Fruit fly (Drosophila melanogaster): ENCODE results near the gene CG14506.

The CG14506 gene

DNA sequence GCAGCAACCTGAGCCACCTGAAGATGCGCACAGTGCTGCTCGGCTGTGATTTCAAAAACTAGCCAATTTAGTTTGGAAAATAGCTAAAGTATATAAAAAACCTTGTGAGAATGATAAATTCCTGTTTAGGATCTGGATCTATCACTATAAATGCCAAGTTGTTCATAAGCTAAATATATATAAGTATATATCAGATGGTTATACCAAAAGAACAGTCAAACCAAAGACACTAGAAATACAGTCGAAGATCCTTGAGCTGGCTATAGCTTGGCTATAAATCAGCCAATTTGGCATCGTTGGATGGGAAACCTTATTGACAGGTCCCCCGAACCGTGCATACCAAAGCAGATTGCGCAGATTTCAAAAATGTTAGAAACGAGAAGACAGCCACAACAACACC is 33.7 kb downstream of the CG14506 start:
- TF ChIP-seq CG17801 (GFP tag; optimal IDR thresholded peaks at IDR 0.05; ENCODE audit: partially characterized antibody), result no peak

dm6 chr3R:29262481-29262880 is 34.5 kb downstream of the CG14506 start:
- no peak for TF ChIP-seq CG17801 (GFP tag; optimal IDR thresholded peaks at IDR 0.05; ENCODE audit: partially characterized antibody)

- TF ChIP-seq CG17801 (GFP tag; optimal IDR thresholded peaks at IDR 0.05; ENCODE audit: partially characterized antibody), result no peak
Measured at dm6 chr3R:29259466-29260132, 37.4 kb downstream of the CG14506 start.

DNA sequence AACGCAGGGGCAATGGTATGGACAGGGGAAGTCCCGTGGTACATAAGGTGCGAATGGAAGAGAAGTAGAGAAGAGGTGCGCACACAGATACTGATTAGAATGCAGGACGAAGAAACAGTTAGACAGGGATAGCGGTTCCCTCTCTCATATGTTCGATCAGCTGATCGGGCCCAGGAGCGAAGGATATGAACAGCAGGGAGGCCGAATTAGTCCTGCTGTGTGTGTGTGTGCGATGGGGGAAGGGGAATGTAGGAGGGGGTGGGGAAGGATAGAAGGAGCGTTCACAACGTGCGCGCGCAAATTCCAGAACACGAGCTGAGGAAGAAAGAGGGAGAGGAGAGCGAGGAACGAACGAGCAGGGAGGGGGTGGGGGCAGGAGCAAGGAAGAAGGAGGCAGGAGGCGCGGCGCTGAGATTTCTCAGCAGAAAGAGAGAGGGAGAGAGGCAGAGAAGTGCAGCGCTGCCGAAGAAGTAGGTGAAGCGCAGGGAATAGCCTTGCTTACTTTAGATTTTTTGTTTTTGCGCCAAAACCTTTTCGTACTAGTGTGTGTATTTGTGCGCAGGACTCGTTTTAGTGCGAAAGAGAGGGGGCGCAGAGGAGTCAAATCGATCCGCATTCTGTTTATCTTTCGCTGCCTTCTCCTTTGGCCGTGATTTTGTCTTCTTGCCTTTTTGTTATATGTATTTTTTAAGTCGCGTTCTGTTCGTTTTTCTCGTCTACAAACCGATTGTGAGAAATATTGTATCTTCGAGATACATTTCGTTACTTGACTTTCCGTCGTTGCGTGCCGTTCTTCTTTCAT is 38.9 kb downstream of the CG14506 start:
- TF ChIP-seq CG17801 (GFP tag; optimal IDR thresholded peaks at IDR 0.05; ENCODE audit: partially characterized antibody), result no peak

dm6 chr3R:29256811-29257439 is 40.1 kb downstream of the CG14506 start:
- TF ChIP-seq CG17801 (GFP tag; optimal IDR thresholded peaks at IDR 0.05; ENCODE audit: partially characterized antibody), result no peak

- TF ChIP-seq CG17801 (GFP tag; optimal IDR thresholded peaks at IDR 0.05; ENCODE audit: partially characterized antibody), result peak; percentile 80
Measured at dm6 chr3R:29255963-29256527, 40.9 kb downstream of the CG14506 start, which contains the start of gene CG45544. Gene CG45544 (plus strand): TSS chr3R:29256485.

DNA sequence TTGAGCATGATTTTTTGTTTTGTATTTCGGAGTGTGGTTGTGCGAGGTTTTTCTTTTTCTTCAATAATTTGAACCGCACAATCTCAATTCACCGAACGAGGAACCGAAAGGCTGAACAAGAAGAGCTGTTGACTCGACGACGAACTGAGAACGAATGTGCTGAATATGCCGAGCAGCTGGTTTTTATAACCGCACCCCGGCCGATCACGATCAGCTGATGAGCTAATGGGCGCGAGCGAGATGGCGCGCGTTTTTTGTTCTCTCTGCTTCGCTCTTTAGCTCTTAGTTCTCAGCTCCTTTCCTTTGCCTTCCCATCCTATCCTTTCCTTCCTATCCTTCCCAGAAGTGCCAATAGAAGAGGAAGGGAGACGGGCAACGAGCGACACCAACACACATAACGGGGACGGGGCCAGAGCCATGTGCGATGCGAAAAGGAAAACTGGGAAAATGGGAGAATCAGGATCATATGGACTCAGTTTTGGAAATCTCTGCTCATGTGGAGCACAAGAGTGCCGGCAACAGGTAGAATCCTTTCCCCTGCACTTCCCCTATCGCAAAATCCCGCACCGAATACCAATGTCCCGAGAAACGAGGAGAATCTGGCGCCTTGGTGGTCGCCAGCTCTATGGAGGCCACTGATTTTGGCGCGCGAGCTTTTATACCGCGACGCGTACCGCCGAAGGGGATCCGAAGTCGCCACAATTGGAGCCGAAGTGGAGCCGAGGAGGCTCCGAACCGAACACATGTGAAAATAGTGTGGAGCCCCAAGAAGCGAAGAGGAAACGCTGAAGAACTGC is 41.6 kb downstream of the CG14506 start, which contains the start of gene stg:
Gene stg, minus strand, starts transcription at position 635 of the 797 bp plus-strand sequence.
- peak; percentile 33 for TF ChIP-seq CG17801 (GFP tag; optimal IDR thresholded peaks at IDR 0.05; ENCODE audit: partially characterized antibody)

- TF ChIP-seq CG17801 (GFP tag; optimal IDR thresholded peaks at IDR 0.05; ENCODE audit: partially characterized antibody), result peak; percentile 44
Measured at dm6 chr3R:29254383-29254782, 42.6 kb downstream of the CG14506 start.

- no peak for TF ChIP-seq CG17801 (GFP tag; optimal IDR thresholded peaks at IDR 0.05; ENCODE audit: partially characterized antibody)
Measured at dm6 chr3R:29253874-29254273, 43.1 kb downstream of the CG14506 start.

DNA sequence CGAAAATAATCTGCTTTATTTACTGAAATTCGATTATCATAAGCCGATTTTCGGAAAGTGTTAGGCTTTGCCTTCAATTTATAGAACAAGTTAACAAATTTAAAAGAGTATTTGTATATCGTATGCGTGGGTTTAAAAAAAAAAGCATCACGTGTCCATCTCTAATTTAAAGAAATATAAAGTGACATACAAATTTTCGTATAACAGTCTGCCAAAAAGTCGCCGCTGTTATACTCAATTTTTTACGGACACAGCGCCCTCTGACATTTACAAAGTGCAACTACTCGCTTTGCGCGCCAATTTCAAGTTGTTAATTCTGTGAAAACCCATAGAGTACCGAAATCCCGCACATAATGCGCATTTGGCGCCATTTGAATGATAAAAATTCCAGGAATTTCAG is 45.6 kb downstream of the CG14506 start:
- TF ChIP-seq CG17801 (GFP tag; optimal IDR thresholded peaks at IDR 0.05; ENCODE audit: partially characterized antibody), result no peak

- no peak for TF ChIP-seq CG17801 (GFP tag; optimal IDR thresholded peaks at IDR 0.05; ENCODE audit: partially characterized antibody)
Measured at dm6 chr3R:29250272-29251018, 46.5 kb downstream of the CG14506 start, which contains the start of gene SP1029. Gene SP1029 (minus strand): TSS chr3R:29250451.

DNA sequence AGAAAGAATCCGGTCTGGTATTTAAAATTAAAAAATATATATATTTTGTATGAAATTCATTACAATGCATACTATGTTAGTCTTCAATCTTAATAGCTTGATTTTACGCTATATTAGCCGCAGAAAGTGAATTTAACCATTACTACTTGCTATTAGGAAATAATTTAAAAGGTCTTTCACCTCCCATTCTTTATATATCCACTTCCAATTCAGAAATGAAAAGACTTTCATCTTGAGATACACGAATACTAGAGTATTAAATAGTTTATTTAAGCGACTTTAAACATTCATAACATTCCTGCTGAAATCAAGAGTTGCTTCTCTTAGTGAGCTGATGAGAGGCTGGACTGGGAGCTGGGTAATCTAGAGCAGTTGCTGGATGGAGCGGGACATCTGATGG is 52.3 kb downstream of the CG14506 start, which contains the start of gene CG31445:
Gene CG31445, minus strand, starts transcription at position 101 of the 400 bp plus-strand sequence.
- TF ChIP-seq CG17801 (GFP tag; optimal IDR thresholded peaks at IDR 0.05; ENCODE audit: partially characterized antibody), result no peak

Measured in ovary, adult (tissue).